Worm (Caenorhabditis elegans) whole organism, L4 larva: Measurements from ENCODE around the gene mec-5.

Experiments used
- ceh-28 ChIP-seq: fragments of 150-350 bp; optimal IDR thresholded peaks from 2 replicates; lab custom pipeline; 2014; ENCODE audit warnings: missing biosample characterization, missing genetic modification reagents, missing genetic modification characterization
- egl-27 ChIP-seq: sonication (generic microtip); optimal IDR thresholded peaks from 3 replicates; lab custom pipeline; 2017; ENCODE audit warnings: missing biosample characterization, missing genetic modification reagents, missing genetic modification characterization
- lin-13 ChIP-seq: fragments of 150-350 bp; optimal IDR thresholded peaks from 2 replicates; lab custom pipeline; 2014; ENCODE audit warnings: missing biosample characterization, missing genetic modification reagents, missing genetic modification characterization
- mdt-29 ChIP-seq: fragments of 200-800 bp; sonication (Bioruptor generic); IDR thresholded peaks from 2 replicates; pipeline ENCODE4 v1.3.6; 2022; ENCODE audit warnings: missing genetic modification reagents, missing genetic modification characterization, missing compliant biosample characterization
- nhr-237 ChIP-seq: sonication (generic microtip); optimal IDR thresholded peaks from 2 replicates; lab custom pipeline; 2017; ENCODE audit warnings: missing biosample characterization, missing genetic modification characterization
- pha-4 ChIP-seq, 2 experiments: fragments of 150-350 bp in 1 of 2; fragments of 200-800 bp in 1 of 2; sonication (Bioruptor generic) in 1 of 2; IDR thresholded peaks in 1 of 2; optimal IDR thresholded peaks in 1 of 2; 2 replicates each; pipeline versions ENCODE4 v1.3.6 to Lab custom; 2014 to 2022; ENCODE audit warnings: missing genetic modification characterization in 2 of 2, missing genetic modification reagents in 2 of 2, missing biosample characterization in 1 of 2, missing compliant biosample characterization in 1 of 2
- saeg-2 ChIP-seq: fragments of 200-800 bp; sonication (Bioruptor generic); IDR thresholded peaks from 2 replicates; pipeline ENCODE4 v1.3.6; 2022; ENCODE audit warnings: missing genetic modification reagents, missing genetic modification characterization, missing compliant biosample characterization

- TF ChIP-seq pha-4 (GFP tag; IDR thresholded peaks at IDR 0.05; lab: Robert Waterston, UW) (no peak), pha-4 (tag; optimal IDR thresholded peaks at IDR 0.05; lab: Kevin White, UChicago) (no peak), saeg-2 (GFP tag; lab: Robert Waterston, UW) (no peak), lin-13 (no peak), nhr-237 (tag; lab: Kevin White, UChicago) (no peak), ceh-28 (no peak), egl-27 (no peak), mdt-29 (GFP tag; lab: Robert Waterston, UW) (no peak)
Observed at ce11 chrX:15939224-15939623, 4.6 kb upstream of the mec-5 start, which contains the start of gene mrp-3.
